Worm (Caenorhabditis elegans): ENCODE measurements around the gene B0001.3.

B0001.3 gene

DNA sequence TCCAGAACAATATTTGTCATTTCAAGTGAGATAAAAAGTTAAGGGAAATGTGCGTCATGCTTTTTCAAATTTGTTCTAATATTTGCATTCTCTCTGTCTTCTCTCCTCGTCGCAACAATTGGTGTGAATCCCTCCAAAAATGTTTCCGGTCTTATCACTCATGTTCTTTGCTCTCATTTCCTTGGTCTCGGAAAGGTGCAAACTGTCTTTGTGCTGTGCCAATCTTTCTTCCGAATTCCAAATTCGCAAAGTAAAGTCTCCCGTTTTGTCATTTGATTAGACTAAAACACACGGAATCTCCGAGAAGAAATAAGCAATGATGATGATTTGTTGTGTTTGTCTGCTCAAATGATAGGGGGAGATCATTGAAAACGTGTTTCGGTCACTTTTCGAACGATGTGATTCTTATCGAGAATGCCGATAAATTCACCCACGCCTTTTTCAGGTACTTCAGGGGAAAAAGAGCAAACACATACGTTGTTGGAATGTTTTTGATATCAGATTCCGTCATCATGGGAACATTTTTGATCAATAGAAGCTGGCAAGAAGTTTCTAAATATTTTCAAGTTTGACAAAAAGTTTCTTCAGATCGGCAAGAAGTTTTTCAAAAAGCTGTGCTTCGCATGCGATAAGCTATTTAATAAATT is 20.0 kb upstream of the B0001.3 start:
- TF ChIP-seq ces-1 (GFP tag; optimal IDR thresholded peaks at IDR 0.05) (no peak), nhr-237 (tag; optimal IDR thresholded peaks at IDR 0.05) (no peak), drap-1 (GFP tag; optimal IDR thresholded peaks at IDR 0.05) (no peak), ztf-11 (tag; optimal IDR thresholded peaks at IDR 0.05) (no peak), unc-39 (tag; optimal IDR thresholded peaks at IDR 0.05) (no peak), blmp-1 (tag; optimal IDR thresholded peaks at IDR 0.05) (no peak), sptf-1 (tag; optimal IDR thresholded peaks at IDR 0.05) (no peak), flh-1 (GFP tag; optimal IDR thresholded peaks at IDR 0.05) (no peak), cnd-1 (tag; optimal IDR thresholded peaks at IDR 0.05) (no peak), nhr-76 (tag; optimal IDR thresholded peaks at IDR 0.05) (no peak), unc-120 (tag; optimal IDR thresholded peaks at IDR 0.05; ENCODE audit: poor library complexity, severe bottlenecking) (no peak), nhr-12 (tag; optimal IDR thresholded peaks at IDR 0.05) (no peak), snpc-4 (tag; optimal IDR thresholded peaks at IDR 0.05) (no peak), mep-1 (tag; optimal IDR thresholded peaks at IDR 0.05) (no peak)

- TF ChIP-seq sptf-1 (tag; optimal IDR thresholded peaks at IDR 0.05): no peak
- TF ChIP-seq mab-5 (tag; optimal IDR thresholded peaks at IDR 0.05): no peak
- TF ChIP-seq bed-3 (GFP tag; optimal IDR thresholded peaks at IDR 0.05): no peak
- TF ChIP-seq elt-1 (tag; optimal IDR thresholded peaks at IDR 0.05; ENCODE audit: borderline replicate concordance, insufficient read depth): no peak
- TF ChIP-seq M03D4.4 (tag; optimal IDR thresholded peaks at IDR 0.05): no peak
- TF ChIP-seq blmp-1 (tag; optimal IDR thresholded peaks at IDR 0.05): no peak
- TF ChIP-seq lsy-2 (tag; optimal IDR thresholded peaks at IDR 0.05): no peak
- TF ChIP-seq lin-32 (GFP tag; optimal IDR thresholded peaks at IDR 0.05): no peak
- no peak for TF ChIP-seq ceh-39 (tag; optimal IDR thresholded peaks at IDR 0.05)
- TF ChIP-seq lin-13 (tag; optimal IDR thresholded peaks at IDR 0.05): no peak
- no peak for TF ChIP-seq sem-2 (GFP tag; optimal IDR thresholded peaks at IDR 0.05)
- no peak for TF ChIP-seq drap-1 (GFP tag; optimal IDR thresholded peaks at IDR 0.05)
- no peak for TF ChIP-seq ham-2 (GFP tag; optimal IDR thresholded peaks at IDR 0.05)
- TF ChIP-seq nhr-237 (tag; optimal IDR thresholded peaks at IDR 0.05): no peak
- no peak for TF ChIP-seq ces-1 (GFP tag; optimal IDR thresholded peaks at IDR 0.05)
Observed at ce11 chrIV:12162732-12163131, 17.2 kb upstream of the B0001.3 start.

DNA sequence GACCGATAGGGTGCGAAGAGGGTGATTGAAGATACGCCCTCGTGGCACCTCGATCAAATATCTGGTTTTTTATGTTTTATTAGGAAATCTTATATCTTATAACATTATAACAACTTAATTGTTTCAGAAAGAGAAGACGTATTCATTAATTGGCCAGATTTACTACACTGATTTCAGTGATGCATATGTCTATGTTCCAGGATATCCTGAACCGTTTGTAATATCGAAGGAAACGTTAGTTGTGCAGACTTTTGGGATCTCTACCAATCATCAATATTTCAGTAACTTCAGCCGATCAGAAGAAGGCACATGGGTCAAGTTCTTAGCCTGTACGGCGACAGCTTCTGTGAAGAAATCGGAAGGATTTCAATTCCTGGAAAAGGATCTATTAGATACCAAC is 14.9 kb upstream of the B0001.3 start:
- TF ChIP-seq elt-3 (tag; optimal IDR thresholded peaks at IDR 0.05) (no peak), sem-2 (GFP tag; optimal IDR thresholded peaks at IDR 0.05) (no peak), mep-1 (tag; optimal IDR thresholded peaks at IDR 0.05) (no peak), cnd-1 (tag; optimal IDR thresholded peaks at IDR 0.05) (no peak), flh-1 (GFP tag; optimal IDR thresholded peaks at IDR 0.05) (no peak), ces-1 (GFP tag; optimal IDR thresholded peaks at IDR 0.05) (no peak), nhr-28 (tag; optimal IDR thresholded peaks at IDR 0.05) (no peak), unc-120 (tag; optimal IDR thresholded peaks at IDR 0.05; ENCODE audit: poor library complexity, severe bottlenecking) (no peak), nhr-12 (tag; optimal IDR thresholded peaks at IDR 0.05) (no peak), drap-1 (GFP tag; optimal IDR thresholded peaks at IDR 0.05) (no peak), unc-62 (GFP tag; optimal IDR thresholded peaks at IDR 0.05) (no peak), nhr-76 (tag; optimal IDR thresholded peaks at IDR 0.05) (no peak), bed-3 (GFP tag; optimal IDR thresholded peaks at IDR 0.05) (no peak)

ce11 chrIV:12157915-12158314 is 12.4 kb upstream of the B0001.3 start:
- TF ChIP-seq lin-32 (GFP tag; optimal IDR thresholded peaks at IDR 0.05) (peak; percentile 61), cnd-1 (tag; optimal IDR thresholded peaks at IDR 0.05) (peak; percentile 70), ceh-83 (GFP tag; optimal IDR thresholded peaks at IDR 0.05) (no peak), nhr-2 (tag; optimal IDR thresholded peaks at IDR 0.05) (peak; percentile 59), mep-1 (tag; optimal IDR thresholded peaks at IDR 0.05) (no peak), lin-13 (tag; optimal IDR thresholded peaks at IDR 0.05) (no peak), ham-2 (GFP tag; optimal IDR thresholded peaks at IDR 0.05) (peak; percentile 78), ceh-39 (tag; optimal IDR thresholded peaks at IDR 0.05) (peak; percentile 35)

ce11 chrIV:12156642-12157233 is 11.2 kb upstream of the B0001.3 start, which contains the start of gene eri-12:
Gene eri-12 (plus strand): TSS chrIV:12156838.
- peak; percentile 73 for TF ChIP-seq unc-62 (GFP tag; optimal IDR thresholded peaks at IDR 0.05)
- TF ChIP-seq ceh-43 (GFP tag; optimal IDR thresholded peaks at IDR 0.05): no peak

Data from whole organism, mixed stage, embryonic.